Worm (Caenorhabditis elegans) whole organism, L4 larva: ENCODE data around the gene B0547.2.
A peak's percentile ranks its signal among the peaks of the same experiment; 100 is the strongest.

Experiments
- T26A8.4 ChIP-seq: fragments of 200-800 bp; sonication (Bioruptor generic); IDR thresholded peaks from 2 replicates; pipeline ENCODE4 v1.3.6; 2022; ENCODE audit warnings: missing genetic modification characterization, missing compliant biosample characterization
- ceh-28 ChIP-seq: fragments of 150-350 bp; optimal IDR thresholded peaks from 2 replicates; lab custom pipeline; 2014; ENCODE audit warnings: missing biosample characterization, missing genetic modification reagents, missing genetic modification characterization
- ceh-44 ChIP-seq: fragments of 200-800 bp; sonication (Bioruptor generic); IDR thresholded peaks from 2 replicates; pipeline ENCODE4 v1.3.6; 2022; ENCODE audit warnings: missing genetic modification reagents, missing genetic modification characterization, missing compliant biosample characterization
- lim-7 ChIP-seq: fragments of 200-800 bp; sonication (Bioruptor generic); IDR thresholded peaks from 2 replicates; pipeline ENCODE4 v1.3.6; 2022; ENCODE audit warnings: missing genetic modification characterization, missing compliant biosample characterization
- lir-3 ChIP-seq: sonication (generic microtip); optimal IDR thresholded peaks from 2 replicates; lab custom pipeline; 2016; ENCODE audit warnings: mild to moderate bottlenecking, missing genetic modification characterization, missing compliant biosample characterization
- madf-5 ChIP-seq, 2 experiments: fragments of 200-800 bp; sonication (Bioruptor generic); IDR thresholded peaks; 2 replicates each; pipeline ENCODE4 v1.3.6; 2022; ENCODE audit warnings: missing compliant biosample characterization in 2 of 2, missing genetic modification characterization in 2 of 2
- nhr-76 ChIP-seq: fragments of 150-350 bp; optimal IDR thresholded peaks from 2 replicates; lab custom pipeline; 2014; ENCODE audit warnings: missing biosample characterization, missing genetic modification characterization
- tra-1 ChIP-seq: fragments of 200-800 bp; sonication (Bioruptor generic); IDR thresholded peaks from 2 replicates; pipeline ENCODE4 v1.3.6; 2022; ENCODE audit warnings: missing genetic modification reagents, missing genetic modification characterization, missing compliant biosample characterization
- unc-62 ChIP-seq, 3 experiments: fragments of 150-350 bp in 1 of 3; sonication (generic microtip); optimal IDR thresholded peaks in 2 of 3; peaks in 1 of 3; 1 replicate in 1 of 3; 2 replicates in 2 of 3; lab custom pipeline; 2014 to 2017; ENCODE audit warnings: missing biosample characterization in 3 of 3, missing genetic modification characterization in 3 of 3, missing genetic modification reagents in 3 of 3, missing genotype in 1 of 3

Gene B0547.2

ce11 chrIV:5685014-5685413, 39.2 kb downstream of the B0547.2 start, which contains the start of gene C55C3.3:
Gene C55C3.3, plus strand, starts transcription at chrIV:5685287.
- TF ChIP-seq ceh-28 (tag; lab: Kevin White, UChicago) (peak; percentile 99), ceh-44 (GFP tag; lab: Robert Waterston, UW) (no peak)

- no peak for TF ChIP-seq T26A8.4 (GFP tag; lab: Robert Waterston, UW)
- peak in 1 of 2 experiments; percentile 94 for TF ChIP-seq unc-62 (GFP tag; optimal IDR thresholded peaks at IDR 0.05 in 1 of 2; lab: Kevin White, UChicago)
- no peak for TF ChIP-seq unc-62 (tag; optimal IDR thresholded peaks at IDR 0.05; lab: Kevin White, UChicago)
- TF ChIP-seq nhr-76: no peak
- no peak for TF ChIP-seq lir-3 (tag; lab: Kevin White, UChicago)
These were observed 44.7 kb downstream of the B0547.2 start, which contains the start of gene C55C3.8 for ce11 chrIV:5690386-5691080. Gene C55C3.8, plus strand, starts transcription at chrIV:5691030.

ce11 chrIV:5691189-5691588, 45.4 kb downstream of the B0547.2 start:
- TF ChIP-seq tra-1 (GFP tag; lab: Robert Waterston, UW) (0 out of 2 replicates have a peak, but pooled peaks have one; percentile 31), madf-5 (GFP tag; IDR thresholded peaks at IDR 0.05; lab: Robert Waterston, UW) (0 out of 4 replicates have a peak, but pooled peaks of 1 of the 2 experiments have one; percentile 5), lim-7 (GFP tag; lab: Robert Waterston, UW) (0 out of 2 replicates have a peak, but pooled peaks have one; percentile 53)
- TF ChIP-seq, all 104 proteins: peak for 3; not testable (repeated sequence) for 101
